Fruit fly (Drosophila melanogaster): ENCODE measurements around the gene Sfp24Bd.

The Sfp24Bd gene

DNA sequence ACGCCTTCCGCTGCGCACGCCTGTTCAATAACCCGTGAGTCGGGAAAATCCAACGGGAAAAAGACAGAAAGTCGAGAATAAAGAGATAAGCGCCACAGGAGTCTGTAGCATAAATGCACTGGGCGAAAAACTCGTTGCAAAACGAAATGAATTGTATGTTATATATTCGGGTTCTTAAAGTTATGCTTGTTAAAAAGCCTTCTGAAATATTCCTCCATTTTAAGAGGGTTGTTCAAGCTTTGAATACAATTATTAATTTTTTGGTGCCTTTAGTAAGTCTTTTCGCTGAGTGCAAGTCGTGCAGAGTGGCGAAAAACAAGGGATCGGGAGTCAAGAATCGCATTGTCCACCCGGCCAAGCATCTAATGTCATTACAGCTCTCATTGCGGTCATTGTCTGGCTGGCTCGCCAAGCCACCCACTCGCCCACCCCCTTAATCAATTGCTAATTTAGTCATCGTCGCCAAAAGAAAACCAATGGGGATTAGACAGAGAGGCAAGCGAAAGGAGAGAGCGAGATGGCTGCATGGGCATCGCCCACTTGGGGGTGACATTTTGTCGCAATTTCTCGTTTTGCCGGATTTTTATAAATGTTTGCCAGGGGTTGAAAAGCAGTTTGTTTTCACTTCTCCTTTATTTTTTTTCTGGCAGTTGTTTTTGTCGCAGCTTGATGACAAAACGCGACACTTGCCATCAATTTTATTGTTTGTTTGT is 16.4 kb upstream of the Sfp24Bd start (continued):
- TF ChIP-seq sens (GFP tag): peak; percentile 84
- TF ChIP-seq Dp (GFP tag; optimal IDR thresholded peaks at IDR 0.05): no peak
- TF ChIP-seq lbe (GFP tag; optimal IDR thresholded peaks at IDR 0.05): no peak
- no peak for TF ChIP-seq sim (GFP tag; IDR thresholded peaks at IDR 0.05)
- TF ChIP-seq chm (GFP tag; IDR thresholded peaks at IDR 0.05): no peak
- TF ChIP-seq GATAe (GFP tag; conservative IDR thresholded peaks at IDR 0.05): no peak
- TF ChIP-seq Mes4 (GFP tag; optimal IDR thresholded peaks at IDR 0.05): no peak
- TF ChIP-seq otp (GFP tag; IDR thresholded peaks at IDR 0.05): no peak
- TF ChIP-seq Pdp1 (GFP tag; optimal IDR thresholded peaks at IDR 0.05): no peak
- TF ChIP-seq Oaz (GFP tag; IDR thresholded peaks at IDR 0.05): no peak
- no peak for TF ChIP-seq lola (GFP tag; optimal IDR thresholded peaks at IDR 0.05)
- no peak for TF ChIP-seq CG2875 (GFP tag; optimal IDR thresholded peaks at IDR 0.05)
- TF ChIP-seq Hr78 (GFP tag; optimal IDR thresholded peaks at IDR 0.05): no peak
- no peak for TF ChIP-seq tio (GFP tag; optimal IDR thresholded peaks at IDR 0.05)
- no peak for TF ChIP-seq CG10565 (GFP tag; optimal IDR thresholded peaks at IDR 0.05)
- TF ChIP-seq Dip2 (GFP tag; IDR thresholded peaks at IDR 0.05): no peak
- TF ChIP-seq CG4730 (GFP tag; IDR thresholded peaks at IDR 0.05): no peak
- TF ChIP-seq HmgZ (tag; optimal IDR thresholded peaks at IDR 0.05): no peak
- no peak for TF ChIP-seq Oli (tag; optimal IDR thresholded peaks at IDR 0.05)
- no peak for TF ChIP-seq HmgD (GFP tag; optimal IDR thresholded peaks at IDR 0.05)
- TF ChIP-seq vnd (GFP tag; IDR thresholded peaks at IDR 0.05; ENCODE audit: partially characterized antibody): no peak
- TF ChIP-seq CG34224 (GFP tag; IDR thresholded peaks at IDR 0.05; ENCODE audit: partially characterized antibody): no peak
- TF ChIP-seq z (GFP tag; IDR thresholded peaks at IDR 0.05): no peak
- no peak for TF ChIP-seq disco-r (GFP tag; optimal IDR thresholded peaks at IDR 0.05)
- TF ChIP-seq CG12744 (GFP tag; optimal IDR thresholded peaks at IDR 0.05): no peak
- TF ChIP-seq Hr51 (GFP tag; optimal IDR thresholded peaks at IDR 0.05): no peak
- peak; percentile 84 for TF ChIP-seq seq (GFP tag; IDR thresholded peaks at IDR 0.05)
- TF ChIP-seq cg (GFP tag; optimal IDR thresholded peaks at IDR 0.05): no peak
- TF ChIP-seq pum (GFP tag; optimal IDR thresholded peaks at IDR 0.05): no peak
- no peak for TF ChIP-seq inv (GFP tag; IDR thresholded peaks at IDR 0.05; ENCODE audit: partially characterized antibody)
- TF ChIP-seq CG9727 (GFP tag; optimal IDR thresholded peaks at IDR 0.05): peak; percentile 39
- TF ChIP-seq CG14965 (GFP tag; optimal IDR thresholded peaks at IDR 0.05; ENCODE audit: borderline replicate concordance): no peak
- no peak for TF ChIP-seq fd64A (GFP tag; optimal IDR thresholded peaks at IDR 0.05)
- no peak for TF ChIP-seq al (GFP tag; IDR thresholded peaks at IDR 0.05)
- no peak for TF ChIP-seq mirr (GFP tag; optimal IDR thresholded peaks at IDR 0.05)
- TF ChIP-seq CG4404 (GFP tag; IDR thresholded peaks at IDR 0.05): no peak
- no peak for TF ChIP-seq CG16779 (GFP tag; IDR thresholded peaks at IDR 0.05)
- TF ChIP-seq CG8924 (tag; optimal IDR thresholded peaks at IDR 0.05): no peak
- no peak for TF ChIP-seq Meics (GFP tag; optimal IDR thresholded peaks at IDR 0.05)
- TF ChIP-seq CG5180 (GFP tag; optimal IDR thresholded peaks at IDR 0.05): no peak
- TF ChIP-seq fru (optimal IDR thresholded peaks at IDR 0.05): no peak
- TF ChIP-seq CG1024 (GFP tag; IDR thresholded peaks at IDR 0.05): peak; percentile 6; the same call in 1 of the 2 replicates
- TF ChIP-seq H2.0 (GFP tag; IDR thresholded peaks at IDR 0.05): no peak
- TF ChIP-seq CG4854 (GFP tag; optimal IDR thresholded peaks at IDR 0.05): no peak
- TF ChIP-seq grau (tag; optimal IDR thresholded peaks at IDR 0.05): no peak
- no peak for TF ChIP-seq CG15269 (tag; optimal IDR thresholded peaks at IDR 0.05)
- no peak for TF ChIP-seq Gug (GFP tag; IDR thresholded peaks at IDR 0.05)
- TF ChIP-seq lab (GFP tag; optimal IDR thresholded peaks at IDR 0.05): no peak
- no peak for TF ChIP-seq CG4328 (GFP tag; optimal IDR thresholded peaks at IDR 0.05)
- TF ChIP-seq CG7928 (GFP tag; optimal IDR thresholded peaks at IDR 0.05): no peak
